Worm (Caenorhabditis elegans) whole organism, L1 larva: ENCODE data around the gene dhs-29.

Experiments used
- C34B4.2 ChIP-seq: sonication (generic microtip); optimal IDR thresholded peaks from 2 replicates; lab custom pipeline; 2017; ENCODE audit warnings: mild to moderate bottlenecking, missing genetic modification characterization, missing compliant biosample characterization
- F16B12.6 ChIP-seq: fragments of 150-350 bp; optimal IDR thresholded peaks from 2 replicates; lab custom pipeline; 2014; ENCODE audit warnings: missing biosample characterization, missing genetic modification characterization
- ama-1 ChIP-seq: fragments of 150-350 bp; optimal IDR thresholded peaks from 2 replicates; lab custom pipeline; 2014
- blmp-1 ChIP-seq: fragments of 150-350 bp; optimal IDR thresholded peaks from 2 replicates; lab custom pipeline; 2014; ENCODE audit warnings: missing biosample characterization, missing genetic modification characterization
- ceh-8 ChIP-seq: fragments of 200-800 bp; sonication (Bioruptor generic); optimal IDR thresholded peaks from 2 replicates; lab custom pipeline; 2018; ENCODE audit warnings: mild to moderate bottlenecking, missing genetic modification characterization, moderate library complexity, missing compliant biosample characterization
- ceh-82 ChIP-seq, 3 experiments: fragments of 150-350 bp in 1 of 3; sonication (generic microtip) in 2 of 3; optimal IDR thresholded peaks; 2 replicates each; lab custom pipeline; 2014 to 2017; ENCODE audit warnings: missing biosample characterization in 3 of 3, missing genetic modification characterization in 3 of 3
- dpl-1 ChIP-seq, 3 experiments: fragments of 150-350 bp in 2 of 3; sonication (generic microtip) in 1 of 3; optimal IDR thresholded peaks; 2 replicates each; lab custom pipeline; 2014 to 2017; ENCODE audit warnings: missing biosample characterization in 3 of 3, missing genetic modification characterization in 3 of 3, missing genetic modification reagents in 3 of 3
- efl-1 ChIP-seq, 4 experiments: fragments of 150-350 bp; optimal IDR thresholded peaks in 3 of 4; peaks in 1 of 4; 1 replicate in 1 of 4; 2 replicates in 3 of 4; lab custom pipeline; 2014; ENCODE audit warnings: missing biosample characterization in 2 of 4, missing genetic modification characterization in 2 of 4, missing genetic modification reagents in 2 of 4
- egl-13 ChIP-seq: sonication (generic microtip); optimal IDR thresholded peaks from 2 replicates; lab custom pipeline; 2016; ENCODE audit warnings: missing genotype, missing genetic modification reagents, missing genetic modification characterization, missing compliant biosample characterization
- egl-27 ChIP-seq, 2 experiments: fragments of 150-350 bp in 1 of 2; sonication (generic microtip); optimal IDR thresholded peaks; 3 replicates each; lab custom pipeline; 2017 to 2018; ENCODE audit warnings: missing biosample characterization in 2 of 2, missing genetic modification characterization in 2 of 2, missing genetic modification reagents in 2 of 2
- elt-3 ChIP-seq, 6 experiments: fragments of 150-350 bp in 1 of 6; sonication (generic microtip); optimal IDR thresholded peaks; 2 replicates each; lab custom pipeline; 2017 to 2018; ENCODE audit warnings: missing biosample characterization in 6 of 6, missing genetic modification characterization in 6 of 6, inconsistent platforms in 1 of 6
- fkh-10 ChIP-seq: sonication (generic microtip); optimal IDR thresholded peaks from 2 replicates; lab custom pipeline; 2017; ENCODE audit warnings: missing biosample characterization, missing genetic modification reagents, missing genetic modification characterization
- fos-1 ChIP-seq: fragments of 150-350 bp; optimal IDR thresholded peaks from 2 replicates; lab custom pipeline; 2014; ENCODE audit warnings: missing biosample characterization, missing genetic modification characterization
- hlh-4 ChIP-seq: sonication (generic microtip); optimal IDR thresholded peaks from 2 replicates; lab custom pipeline; 2016; ENCODE audit warnings: mild to moderate bottlenecking, missing genetic modification characterization, missing compliant biosample characterization
- lin-13 ChIP-seq: fragments of 150-350 bp; optimal IDR thresholded peaks from 2 replicates; lab custom pipeline; 2014; ENCODE audit warnings: missing biosample characterization, missing genetic modification reagents, missing genetic modification characterization
- lin-14 ChIP-seq: fragments of 200-800 bp; sonication (Bioruptor generic); optimal IDR thresholded peaks from 2 replicates; lab custom pipeline; 2018; ENCODE audit warnings: mild to moderate bottlenecking, missing genetic modification characterization, moderate library complexity, missing compliant biosample characterization
- mep-1 ChIP-seq: fragments of 150-350 bp; optimal IDR thresholded peaks from 2 replicates; lab custom pipeline; 2014; ENCODE audit warnings: missing biosample characterization, missing genetic modification characterization
- nhr-11 ChIP-seq: fragments of 150-350 bp; optimal IDR thresholded peaks from 2 replicates; lab custom pipeline; 2014; ENCODE audit warnings: missing biosample characterization, missing genetic modification characterization
- nhr-28 ChIP-seq: fragments of 150-350 bp; optimal IDR thresholded peaks from 2 replicates; lab custom pipeline; 2014; ENCODE audit warnings: missing biosample characterization, missing genetic modification characterization
- nhr-47 ChIP-seq: sonication (generic microtip); optimal IDR thresholded peaks from 2 replicates; lab custom pipeline; 2016; ENCODE audit warnings: mild to moderate bottlenecking, missing genetic modification characterization, moderate library complexity, missing compliant biosample characterization
- nhr-71 ChIP-seq: sonication (generic microtip); optimal IDR thresholded peaks from 2 replicates; lab custom pipeline; 2016; ENCODE audit warnings: mild to moderate bottlenecking, missing genetic modification characterization, moderate library complexity, missing compliant biosample characterization
- nhr-85 ChIP-seq: sonication (generic microtip); peaks from one replicate; lab custom pipeline; 2016; ENCODE audit warnings: missing genetic modification characterization, inconsistent platforms, missing compliant biosample characterization
- skn-1 ChIP-seq: fragments of 150-350 bp; optimal IDR thresholded peaks from 2 replicates; lab custom pipeline; 2014; ENCODE audit warnings: missing biosample characterization, missing genetic modification characterization
- sptf-1 ChIP-seq: fragments of 150-350 bp; optimal IDR thresholded peaks from 2 replicates; lab custom pipeline; 2014; ENCODE audit warnings: missing biosample characterization, missing genetic modification characterization
- unc-86 ChIP-seq: sonication (generic microtip); optimal IDR thresholded peaks from 2 replicates; lab custom pipeline; 2016; ENCODE audit warnings: missing genetic modification characterization, missing compliant biosample characterization
- vab-15 ChIP-seq: sonication (generic microtip); optimal IDR thresholded peaks from 2 replicates; lab custom pipeline; 2017; ENCODE audit warnings: missing genotype, mild to moderate bottlenecking, missing genetic modification characterization, missing compliant biosample characterization
- xbp-1 ChIP-seq: sonication (generic microtip); optimal IDR thresholded peaks from 2 replicates; lab custom pipeline; 2016; ENCODE audit warnings: missing genetic modification characterization, missing compliant biosample characterization
- ztf-11 ChIP-seq, 2 experiments: sonication (generic microtip); optimal IDR thresholded peaks; 2 replicates each; lab custom pipeline; 2016 to 2017; ENCODE audit warnings: missing genetic modification characterization in 2 of 2, missing biosample characterization in 1 of 2, missing compliant biosample characterization in 1 of 2

Gene dhs-29

DNA sequence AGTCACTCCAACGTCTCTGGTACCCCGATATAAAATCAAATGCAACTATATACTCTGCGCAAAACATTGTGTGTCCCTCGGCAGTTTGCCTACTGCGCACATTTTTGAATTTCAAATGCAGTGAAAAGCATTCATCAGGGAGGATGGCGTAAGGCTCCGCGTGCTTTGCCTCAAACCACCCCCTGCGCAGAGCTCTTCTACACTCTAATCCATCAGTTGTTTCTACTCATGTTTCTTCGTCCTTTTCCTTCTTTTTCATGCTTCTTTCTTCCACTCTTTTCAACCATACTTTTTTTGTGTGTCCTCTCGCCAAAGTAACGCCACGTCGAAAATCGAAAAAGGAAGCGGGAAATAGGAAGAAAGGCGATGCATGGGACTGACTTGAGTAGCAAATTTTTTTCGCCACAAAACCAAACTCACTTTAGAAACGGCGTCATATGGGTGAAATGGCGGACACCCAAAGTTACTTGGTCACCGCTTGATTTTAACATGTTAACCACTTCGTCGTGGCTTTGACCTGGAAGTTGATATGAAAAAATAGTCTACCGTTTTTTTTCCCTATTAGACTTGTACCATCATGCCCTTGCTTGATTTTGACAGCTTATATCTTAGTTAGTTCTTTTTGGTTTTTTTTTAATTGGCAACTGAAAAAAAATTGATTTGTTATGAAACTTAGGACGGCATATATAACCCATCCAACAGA is 13.9 kb upstream of the dhs-29 start:
- no peak for TF ChIP-seq nhr-11
- TF ChIP-seq unc-86 (tag; lab: Kevin White, UChicago), result peak; percentile 6
- peak; percentile 2 for TF ChIP-seq ceh-8
- TF ChIP-seq lin-13 (GFP tag; lab: Kevin White, UChicago), result no peak
- TF ChIP-seq lin-14, result peak; percentile 68
- TF ChIP-seq fkh-10 (GFP tag; lab: Kevin White, UChicago), result peak; percentile 9
- TF ChIP-seq elt-3 (tag; optimal IDR thresholded peaks at IDR 0.05; lab: Kevin White, UChicago), result no peak

- TF ChIP-seq fkh-10 (GFP tag; lab: Kevin White, UChicago) (no peak), ceh-82 (tag; optimal IDR thresholded peaks at IDR 0.05; lab: Kevin White, UChicago) (peak in 1 of 3 experiments; percentile 19), efl-1 (optimal IDR thresholded peaks at IDR 0.05; lab: Kevin White, UChicago) (no peak), efl-1 (GFP tag; optimal IDR thresholded peaks at IDR 0.05 in 1 of 2; lab: Kevin White, UChicago) (peak in 1 of 2 experiments; percentile 68), ceh-8 (no peak), C34B4.2 (tag; lab: Kevin White, UChicago) (no peak)
- TF ChIP-seq, all 84 proteins: peak for 2
These were observed 10.2 kb upstream of the dhs-29 start for ce11 chrX:7674871-7675270.

DNA sequence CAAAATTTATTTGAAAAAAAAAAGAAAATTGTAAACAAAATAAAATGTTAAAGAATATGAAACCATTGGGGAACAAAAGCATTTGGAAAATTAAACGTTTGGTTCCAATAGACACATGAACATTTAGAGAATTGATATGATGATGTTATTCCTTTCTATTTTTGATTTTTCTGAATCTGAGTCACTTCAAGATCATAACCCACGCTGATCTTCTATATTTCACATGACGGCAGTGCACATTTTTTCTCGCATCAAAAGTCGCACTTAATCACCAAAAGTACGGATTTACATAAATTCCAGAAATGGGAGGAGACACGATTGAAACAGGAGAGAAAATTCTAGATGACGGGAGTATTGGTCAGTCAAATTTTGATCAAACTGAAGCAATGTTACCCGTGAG is 8.0 kb upstream of the dhs-29 start, which contains the start of gene F27D9.2:
F27D9.2 (plus strand) TSS at position 301 of the 400 bp plus-strand sequence.
- no peak for TF ChIP-seq unc-86 (tag; lab: Kevin White, UChicago)
- TF ChIP-seq egl-27 (tag; optimal IDR thresholded peaks at IDR 0.05; lab: Kevin White, UChicago), result no peak
- TF ChIP-seq ztf-11 (tag; optimal IDR thresholded peaks at IDR 0.05; lab: Kevin White, UChicago), result no peak
- TF ChIP-seq sptf-1, result no peak
- no peak for TF ChIP-seq F16B12.6 (tag; lab: Kevin White, UChicago)

- TF ChIP-seq nhr-47 (no peak), blmp-1 (peak; percentile 22)
- TF ChIP-seq, all 84 proteins: peak for 1
These were observed 5.9 kb upstream of the dhs-29 start, which contains the start of gene F27D9.7 for ce11 chrX:7670655-7671054. Gene F27D9.7, minus strand, starts transcription at chrX:7670755.

ce11 chrX:7667394-7668089 is 2.8 kb upstream of the dhs-29 start, which contains the start of gene F27D9.13:
Gene F27D9.13, minus strand, starts transcription at chrX:7667444.
- TF ChIP-seq egl-13 (no peak), nhr-28 (tag; lab: Kevin White, UChicago) (no peak), fos-1 (tag; lab: Kevin White, UChicago) (no peak), ama-1 (lab: Kevin White, UChicago) (no peak), xbp-1 (tag; lab: Kevin White, UChicago) (no peak), vab-15 (tag; lab: Kevin White, UChicago) (no peak), nhr-11 (no peak), dpl-1 (GFP tag; optimal IDR thresholded peaks at IDR 0.05; lab: Kevin White, UChicago) (no peak), nhr-71 (tag; lab: Kevin White, UChicago) (no peak), nhr-85 (tag; lab: Kevin White, UChicago) (no peak)

DNA sequence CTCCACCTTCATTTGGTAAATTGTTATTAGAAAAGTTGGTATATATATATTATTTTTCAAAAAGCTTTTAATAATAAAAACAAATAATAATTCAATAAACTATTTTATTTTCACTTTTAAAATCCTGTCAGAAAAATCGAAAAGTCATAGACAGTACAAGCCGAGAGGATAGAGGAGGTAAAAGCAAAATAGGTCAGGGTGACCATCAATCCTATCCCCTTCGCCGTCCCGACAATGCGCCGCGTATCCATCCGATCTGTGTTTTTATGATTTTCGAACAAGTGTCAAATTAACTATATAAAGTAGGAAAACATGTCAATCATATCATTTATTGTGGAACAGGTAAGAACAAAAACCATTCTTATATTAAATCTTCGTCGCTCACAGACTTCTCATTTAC is 682 bp upstream of the dhs-29 start:
- TF ChIP-seq mep-1 (peak; percentile 4), blmp-1 (peak; percentile 95), skn-1 (tag; lab: Kevin White, UChicago) (no peak), hlh-4 (tag; lab: Kevin White, UChicago) (no peak)
